Worm (Caenorhabditis elegans): ENCODE measurements around the gene nspg-13.

Gene nspg-13

ce11 chrX:5209429-5209828 lies 45.6 kb upstream of the nspg-13 start (continued):
- TF ChIP-seq mab-9 (GFP tag; IDR thresholded peaks at IDR 0.05) = no peak
- TF ChIP-seq hlh-4 (tag; optimal IDR thresholded peaks at IDR 0.05) = no peak
- no peak for TF ChIP-seq vab-15 (tag; optimal IDR thresholded peaks at IDR 0.05)
- no peak for TF ChIP-seq dpl-1 (GFP tag; optimal IDR thresholded peaks at IDR 0.05)
- no peak for TF ChIP-seq egl-13 (tag; optimal IDR thresholded peaks at IDR 0.05)
- TF ChIP-seq ceh-82 (tag; optimal IDR thresholded peaks at IDR 0.05) = no peak
- TF ChIP-seq sup-37 (GFP tag; optimal IDR thresholded peaks at IDR 0.05) = no peak
- TF ChIP-seq ets-5 (GFP tag; IDR thresholded peaks at IDR 0.05) = no peak
- no peak for TF ChIP-seq unc-30 (tag; optimal IDR thresholded peaks at IDR 0.05)
- TF ChIP-seq ceh-90 (tag; optimal IDR thresholded peaks at IDR 0.05) = no peak
- TF ChIP-seq elt-3 (tag; optimal IDR thresholded peaks at IDR 0.05) = no peak
- peak; percentile 16 for TF ChIP-seq tbx-2 (tag; optimal IDR thresholded peaks at IDR 0.05)
- TF ChIP-seq isw-1 (GFP tag; IDR thresholded peaks at IDR 0.05) = no peak
- no peak for TF ChIP-seq irx-1 (tag; optimal IDR thresholded peaks at IDR 0.05)
- peak; percentile 31 for TF ChIP-seq swsn-7 (tag; optimal IDR thresholded peaks at IDR 0.05)
- peak; percentile 50 for TF ChIP-seq lin-14 (GFP tag; optimal IDR thresholded peaks at IDR 0.05)
- TF ChIP-seq nhr-84 (tag; optimal IDR thresholded peaks at IDR 0.05) = no peak
- no peak for TF ChIP-seq aly-2 (tag; optimal IDR thresholded peaks at IDR 0.05)
- TF ChIP-seq nhr-76 (tag; optimal IDR thresholded peaks at IDR 0.05) = no peak
- TF ChIP-seq rnt-1 (tag; optimal IDR thresholded peaks at IDR 0.05) = peak; percentile 37
- no peak for TF ChIP-seq fkh-4 (tag; optimal IDR thresholded peaks at IDR 0.05; ENCODE audit: borderline replicate concordance)
- TF ChIP-seq lin-15B (tag; optimal IDR thresholded peaks at IDR 0.05) = no peak
- no peak for TF ChIP-seq nhr-237 (tag; optimal IDR thresholded peaks at IDR 0.05)
- TF ChIP-seq hpl-2 (GFP tag; optimal IDR thresholded peaks at IDR 0.05) = no peak
- no peak for TF ChIP-seq unc-86 (tag; optimal IDR thresholded peaks at IDR 0.05)
- no peak for TF ChIP-seq ceh-88 (GFP tag; IDR thresholded peaks at IDR 0.05)
- no peak for TF ChIP-seq xbp-1 (tag; optimal IDR thresholded peaks at IDR 0.05)
- no peak for TF ChIP-seq nhr-90 (tag; optimal IDR thresholded peaks at IDR 0.05; ENCODE audit: poor library complexity)
- no peak for TF ChIP-seq pqm-1 (tag; optimal IDR thresholded peaks at IDR 0.05)
- TF ChIP-seq snu-23 (GFP tag; optimal IDR thresholded peaks at IDR 0.05) = peak; percentile 20
- TF ChIP-seq mdl-1 (tag; optimal IDR thresholded peaks at IDR 0.05) = no peak
- no peak for TF ChIP-seq blmp-1 (tag; optimal IDR thresholded peaks at IDR 0.05)
- no peak for TF ChIP-seq sptf-1 (tag; optimal IDR thresholded peaks at IDR 0.05)

- TF ChIP-seq unc-86 (tag; optimal IDR thresholded peaks at IDR 0.05) = peak; percentile 6
- no peak for TF ChIP-seq egl-13 (tag; optimal IDR thresholded peaks at IDR 0.05)
- no peak for TF ChIP-seq elt-2 (tag; optimal IDR thresholded peaks at IDR 0.05)
- peak; percentile 45 for TF ChIP-seq swsn-7 (tag; optimal IDR thresholded peaks at IDR 0.05)
- TF ChIP-seq lsy-2 (tag; optimal IDR thresholded peaks at IDR 0.05) = peak; percentile 16 to 31
- TF ChIP-seq nhr-19 (GFP tag; conservative IDR thresholded peaks at IDR 0.05) = peak; percentile 36
- peak; percentile 34 for TF ChIP-seq rnt-1 (tag; optimal IDR thresholded peaks at IDR 0.05)
- TF ChIP-seq lin-35 (GFP tag; optimal IDR thresholded peaks at IDR 0.05) = peak in 1 of 2 experiments; percentile 0
- no peak for TF ChIP-seq unc-30 (tag; optimal IDR thresholded peaks at IDR 0.05)
- TF ChIP-seq ceh-82 (tag; optimal IDR thresholded peaks at IDR 0.05) = peak; percentile 7 to 36 (median 29)
- peak; percentile 12 for TF ChIP-seq sup-37 (GFP tag; optimal IDR thresholded peaks at IDR 0.05)
- no peak for TF ChIP-seq lin-13 (GFP tag; optimal IDR thresholded peaks at IDR 0.05)
- TF ChIP-seq fkh-8 (tag; optimal IDR thresholded peaks at IDR 0.05) = peak; percentile 2
- no peak for TF ChIP-seq snu-23 (GFP tag; optimal IDR thresholded peaks at IDR 0.05)
- peak; percentile 87 for TF ChIP-seq lin-14 (GFP tag; optimal IDR thresholded peaks at IDR 0.05)
- TF ChIP-seq nhr-77 (tag; optimal IDR thresholded peaks at IDR 0.05) = peak; percentile 17
- peak; percentile 80 for TF ChIP-seq fkh-10 (GFP tag; optimal IDR thresholded peaks at IDR 0.05)
- TF ChIP-seq ztf-11 (tag; optimal IDR thresholded peaks at IDR 0.05) = no peak
- no peak for TF ChIP-seq ceh-8 (GFP tag; optimal IDR thresholded peaks at IDR 0.05)
- no peak for TF ChIP-seq ceh-63 (GFP tag; optimal IDR thresholded peaks at IDR 0.05)
- peak; percentile 53 for TF ChIP-seq tbx-2 (tag; optimal IDR thresholded peaks at IDR 0.05)
- peak; percentile 8 for TF ChIP-seq skn-1 (tag; optimal IDR thresholded peaks at IDR 0.05)
- no peak for TF ChIP-seq ets-5 (GFP tag; IDR thresholded peaks at IDR 0.05)
- TF ChIP-seq nhr-71 (tag; optimal IDR thresholded peaks at IDR 0.05) = peak; percentile 53
Measured at ce11 chrX:5210524-5210923, 44.5 kb upstream of the nspg-13 start.

Measured in whole organism, L1 larva.